Worm (Caenorhabditis elegans) whole organism, L3 larva: ENCODE results near the gene nyn-1.

Experiments
- R02D3.7 ChIP-seq: fragments of 150-350 bp; optimal IDR thresholded peaks from 2 replicates; lab custom pipeline; 2014; ENCODE audit warnings: missing biosample characterization, missing genetic modification characterization
- aly-2 ChIP-seq: fragments of 150-350 bp; optimal IDR thresholded peaks from 2 replicates; lab custom pipeline; 2014; ENCODE audit warnings: missing biosample characterization, missing genetic modification characterization
- ama-1 ChIP-seq: fragments of 150-350 bp; optimal IDR thresholded peaks from 2 replicates; lab custom pipeline; 2018
- ceh-16 ChIP-seq: sonication (generic microtip); optimal IDR thresholded peaks from 2 replicates; lab custom pipeline; 2017; ENCODE audit warnings: missing biosample characterization, missing genetic modification characterization
- ceh-82 ChIP-seq: fragments of 150-350 bp; optimal IDR thresholded peaks from 2 replicates; lab custom pipeline; 2014; ENCODE audit warnings: missing biosample characterization, missing genetic modification characterization
- ceh-9 ChIP-seq: sonication (generic microtip); optimal IDR thresholded peaks from 2 replicates; lab custom pipeline; 2018; ENCODE audit warnings: missing biosample characterization, missing genetic modification characterization
- egl-27 ChIP-seq: sonication (generic microtip); optimal IDR thresholded peaks from 4 replicates; lab custom pipeline; 2017; ENCODE audit warnings: missing biosample characterization, missing genetic modification reagents, missing genetic modification characterization
- egl-5 ChIP-seq: fragments of 150-350 bp; optimal IDR thresholded peaks from 2 replicates; lab custom pipeline; 2017; ENCODE audit warnings: missing biosample characterization, missing genetic modification reagents, missing genetic modification characterization, inconsistent platforms
- elt-1 ChIP-seq: fragments of 150-350 bp; optimal IDR thresholded peaks from 2 replicates; lab custom pipeline; 2014; ENCODE audit warnings: missing biosample characterization, missing genetic modification characterization
- elt-2 ChIP-seq: sonication (generic microtip); optimal IDR thresholded peaks from 2 replicates; lab custom pipeline; 2016; ENCODE audit warnings: missing genetic modification reagents, mild to moderate bottlenecking, missing genetic modification characterization, missing compliant biosample characterization
- eor-1 ChIP-seq, 2 experiments: fragments of 150-350 bp; optimal IDR thresholded peaks; 2 replicates each; lab custom pipeline; 2014 to 2018; ENCODE audit warnings: missing biosample characterization in 2 of 2, missing genetic modification characterization in 2 of 2
- fkh-10 ChIP-seq: sonication (generic microtip); optimal IDR thresholded peaks from 2 replicates; lab custom pipeline; 2017; ENCODE audit warnings: missing biosample characterization, missing genetic modification reagents, missing genetic modification characterization
- fkh-2 ChIP-seq: fragments of 150-350 bp; optimal IDR thresholded peaks from 2 replicates; lab custom pipeline; 2014; ENCODE audit warnings: missing biosample characterization, missing genetic modification reagents, missing genetic modification characterization
- fos-1 ChIP-seq: fragments of 150-350 bp; optimal IDR thresholded peaks from 2 replicates; lab custom pipeline; 2014; ENCODE audit warnings: missing biosample characterization, missing genetic modification characterization
- hmg-11 ChIP-seq: sonication (generic microtip); optimal IDR thresholded peaks from 2 replicates; lab custom pipeline; 2016; ENCODE audit warnings: missing genetic modification characterization, missing compliant biosample characterization
- lin-15B ChIP-seq: fragments of 150-350 bp; optimal IDR thresholded peaks from 2 replicates; lab custom pipeline; 2014; ENCODE audit warnings: missing biosample characterization, missing genetic modification characterization
- lin-39 ChIP-seq: fragments of 150-350 bp; optimal IDR thresholded peaks from 2 replicates; lab custom pipeline; 2018; ENCODE audit warnings: missing biosample characterization, missing genetic modification reagents, missing genetic modification characterization
- lsy-12 ChIP-seq: sonication (generic microtip); optimal IDR thresholded peaks from 2 replicates; lab custom pipeline; 2016; ENCODE audit warnings: mild to moderate bottlenecking, missing genetic modification characterization, missing compliant biosample characterization
- mdl-1 ChIP-seq: fragments of 150-350 bp; optimal IDR thresholded peaks from 2 replicates; lab custom pipeline; 2014; ENCODE audit warnings: missing biosample characterization, missing genetic modification characterization
- nfya-1 ChIP-seq: sonication (generic microtip); optimal IDR thresholded peaks from 2 replicates; lab custom pipeline; 2017; ENCODE audit warnings: missing genetic modification characterization, mild to moderate bottlenecking, missing compliant biosample characterization, antibody characterized with exemption, moderate library complexity; ENCODE audit not compliant: insufficient read depth
- nhr-11 ChIP-seq: fragments of 150-350 bp; optimal IDR thresholded peaks from 2 replicates; lab custom pipeline; 2014; ENCODE audit warnings: missing biosample characterization, missing genetic modification characterization
- nhr-12 ChIP-seq: fragments of 150-350 bp; optimal IDR thresholded peaks from 2 replicates; lab custom pipeline; 2014; ENCODE audit warnings: missing biosample characterization, missing genetic modification characterization
- nhr-23 ChIP-seq: fragments of 150-350 bp; optimal IDR thresholded peaks from 2 replicates; lab custom pipeline; 2014; ENCODE audit warnings: missing biosample characterization, missing genetic modification reagents, missing genetic modification characterization
- nhr-237 ChIP-seq: fragments of 150-350 bp; optimal IDR thresholded peaks from 2 replicates; lab custom pipeline; 2014; ENCODE audit warnings: missing biosample characterization, missing genetic modification characterization
- nhr-25 ChIP-seq: sonication (generic microtip); optimal IDR thresholded peaks from 2 replicates; lab custom pipeline; 2017; ENCODE audit warnings: missing biosample characterization, missing genetic modification characterization
- nhr-28 ChIP-seq: fragments of 150-350 bp; optimal IDR thresholded peaks from 2 replicates; lab custom pipeline; 2014; ENCODE audit warnings: missing biosample characterization, missing genetic modification characterization
- nhr-43 ChIP-seq: sonication (generic microtip); optimal IDR thresholded peaks from 2 replicates; lab custom pipeline; 2016; ENCODE audit warnings: mild to moderate bottlenecking, missing genetic modification characterization, missing compliant biosample characterization; ENCODE audit not compliant: poor library complexity, severe bottlenecking
- nhr-67 ChIP-seq: fragments of 150-350 bp; optimal IDR thresholded peaks from 2 replicates; lab custom pipeline; 2014; ENCODE audit warnings: missing biosample characterization, missing genetic modification characterization
- pha-4 ChIP-seq: fragments of 150-350 bp; optimal IDR thresholded peaks from 2 replicates; lab custom pipeline; 2014; ENCODE audit warnings: missing biosample characterization, missing genetic modification reagents, missing genetic modification characterization
- pqm-1 ChIP-seq: fragments of 150-350 bp; optimal IDR thresholded peaks from 2 replicates; lab custom pipeline; 2017; ENCODE audit warnings: missing biosample characterization, missing genetic modification characterization, inconsistent platforms
- sea-2 ChIP-seq: fragments of 150-350 bp; sonication (generic microtip); optimal IDR thresholded peaks from 4 replicates; lab custom pipeline; 2014; ENCODE audit warnings: missing biosample characterization, missing genetic modification reagents, missing genetic modification characterization
- snpc-4 ChIP-seq: fragments of 150-350 bp; optimal IDR thresholded peaks from 2 replicates; lab custom pipeline; 2014; ENCODE audit warnings: missing biosample characterization, missing genetic modification characterization
- unc-39 ChIP-seq: sonication (generic microtip); optimal IDR thresholded peaks from 4 replicates; lab custom pipeline; 2017; ENCODE audit warnings: missing biosample characterization, missing genetic modification characterization
- unc-62 ChIP-seq: fragments of 150-350 bp; sonication (generic microtip); optimal IDR thresholded peaks from 4 replicates; lab custom pipeline; 2014; ENCODE audit warnings: missing biosample characterization, missing genetic modification reagents, missing genetic modification characterization
- ztf-11 ChIP-seq: fragments of 150-350 bp; optimal IDR thresholded peaks from 2 replicates; lab custom pipeline; 2014; ENCODE audit warnings: missing biosample characterization, missing genetic modification characterization
- ztf-4 ChIP-seq: fragments of 150-350 bp; optimal IDR thresholded peaks from 2 replicates; lab custom pipeline; 2014; ENCODE audit warnings: missing biosample characterization, missing genetic modification characterization

The nyn-1 gene

DNA sequence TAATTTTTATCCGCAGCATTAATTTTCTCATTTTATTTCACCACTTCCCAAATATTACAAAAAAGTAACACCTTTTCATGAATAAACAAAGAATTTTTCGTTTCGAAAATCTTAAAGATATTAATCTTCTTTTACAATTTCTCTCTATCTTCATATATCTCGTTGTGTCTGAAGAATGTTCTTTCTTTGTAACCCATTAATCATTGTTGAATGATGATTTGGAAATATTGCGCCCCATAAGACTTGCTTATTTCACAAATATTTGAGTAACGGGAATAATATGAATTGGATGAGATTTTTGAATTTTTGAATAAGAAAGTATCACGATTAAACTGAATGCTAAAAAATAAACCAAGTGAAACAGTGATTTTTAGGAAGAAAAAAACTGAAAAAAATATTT lies 34.2 kb upstream of the nyn-1 start:
- TF ChIP-seq aly-2 (tag; lab: Kevin White, UChicago) (no peak), elt-1 (peak; percentile 62)

ce11 chrIV:13718918-13719317 lies 32.1 kb upstream of the nyn-1 start:
- TF ChIP-seq hmg-11 (tag; lab: Kevin White, UChicago) (no peak), fkh-10 (GFP tag; lab: Kevin White, UChicago) (no peak), nhr-25 (tag; lab: Kevin White, UChicago) (peak; percentile 57), R02D3.7 (no peak), lsy-12 (tag; lab: Kevin White, UChicago) (no peak), nhr-67 (no peak), sea-2 (GFP tag; lab: Kevin White, UChicago) (no peak), nhr-23 (tag; lab: Kevin White, UChicago) (peak; percentile 24), fos-1 (tag; lab: Kevin White, UChicago) (no peak), mdl-1 (no peak), elt-2 (tag; lab: Kevin White, UChicago) (no peak), nhr-237 (tag; lab: Kevin White, UChicago) (no peak), fkh-2 (tag; lab: Kevin White, UChicago) (no peak), ceh-9 (tag; lab: Kevin White, UChicago) (no peak), nhr-43 (tag; lab: Kevin White, UChicago) (no peak), lin-39 (no peak), nfya-1 (no peak), elt-1 (peak; percentile 93), ceh-16 (tag; lab: Kevin White, UChicago) (no peak), pqm-1 (tag; lab: Kevin White, UChicago) (no peak), ama-1 (no peak), lin-15B (tag; lab: Kevin White, UChicago) (no peak), nhr-11 (tag; lab: Kevin White, UChicago) (no peak), unc-62 (peak; percentile 90), snpc-4 (tag; lab: Kevin White, UChicago) (no peak), aly-2 (tag; lab: Kevin White, UChicago) (no peak), nhr-12 (tag; lab: Kevin White, UChicago) (no peak), unc-39 (no peak), ztf-11 (tag; lab: Kevin White, UChicago) (no peak), ztf-4 (tag; lab: Kevin White, UChicago) (no peak)

- TF ChIP-seq ceh-82 (tag; lab: Kevin White, UChicago) (no peak), hmg-11 (tag; lab: Kevin White, UChicago) (no peak), egl-27 (tag; lab: Kevin White, UChicago) (no peak), nhr-67 (no peak), nhr-28 (tag; lab: Kevin White, UChicago) (no peak), pha-4 (no peak)
These were observed 29.9 kb upstream of the nyn-1 start for ce11 chrIV:13716735-13717134.

ce11 chrIV:13716279-13716678 lies 29.5 kb upstream of the nyn-1 start, which contains the start of gene C47A4.1:
TSS of gene C47A4.1 (minus strand) at chrIV:13716379.
- TF ChIP-seq eor-1 (tag; optimal IDR thresholded peaks at IDR 0.05; lab: Kevin White, UChicago) (no peak), fkh-10 (GFP tag; lab: Kevin White, UChicago) (no peak), pqm-1 (tag; lab: Kevin White, UChicago) (no peak), fkh-2 (tag; lab: Kevin White, UChicago) (no peak), elt-1 (no peak), ztf-4 (tag; lab: Kevin White, UChicago) (no peak)

- TF ChIP-seq nhr-11 (tag; lab: Kevin White, UChicago) (no peak), elt-2 (tag; lab: Kevin White, UChicago) (no peak), elt-1 (no peak), pha-4 (no peak), egl-5 (tag; lab: Kevin White, UChicago) (no peak), sea-2 (GFP tag; lab: Kevin White, UChicago) (no peak), hmg-11 (tag; lab: Kevin White, UChicago) (no peak)
These were observed 23.6 kb upstream of the nyn-1 start for ce11 chrIV:13710367-13710766.
